Fruit fly (Drosophila melanogaster): ENCODE results near the gene Ccp84Aa.

- TF ChIP-seq Eip75B (GFP tag; optimal IDR thresholded peaks at IDR 0.05) = no peak
- TF ChIP-seq Hr39 (GFP tag; optimal IDR thresholded peaks at IDR 0.05) = no peak
- no peak for TF ChIP-seq Blimp-1 (GFP tag; optimal IDR thresholded peaks at IDR 0.05)
- TF ChIP-seq cyc (GFP tag; optimal IDR thresholded peaks at IDR 0.05) = no peak
- peak; percentile 88 for TF ChIP-seq fkh (GFP tag; optimal IDR thresholded peaks at IDR 0.05)
- TF ChIP-seq fd85E (GFP tag; optimal IDR thresholded peaks at IDR 0.05) = no peak
These were observed 39.3 kb upstream of the Ccp84Aa start for dm6 chr3R:6664371-6665116.

All from whole organism, prepupa.